Fruit fly (Drosophila melanogaster) whole organism, embryonic: Measurements from ENCODE around the gene CG5510.
A peak's percentile ranks its signal among the peaks of the same experiment; 100 is the strongest.

ENCODE experiments used
- Ada2b ChIP-seq: fragments of 200-800 bp; sonication (Bioruptor generic); IDR thresholded peaks from 2 replicates; pipeline ENCODE4 v1.3.6; 2022; ENCODE audit warnings: missing biosample characterization, missing genetic modification characterization
- CG10959 ChIP-seq: fragments of 200-800 bp; sonication (Bioruptor generic); IDR thresholded peaks from 2 replicates; pipeline ENCODE4 v1.3.6; 2022; ENCODE audit warnings: missing biosample characterization, missing genetic modification characterization
- CG11093 ChIP-seq: fragments of 200-800 bp; sonication (Bioruptor generic); IDR thresholded peaks from 3 replicates; pipeline ENCODE4 v1.3.6; 2022; ENCODE audit warnings: missing biosample characterization, missing genetic modification characterization
- CG11560 ChIP-seq: fragments of 200-800 bp; sonication (Bioruptor generic); IDR thresholded peaks from 3 replicates; pipeline ENCODE4 v1.3.6; 2022; ENCODE audit warnings: missing biosample characterization, missing genetic modification characterization
- CG11696 ChIP-seq: fragments of 200-800 bp; sonication (Bioruptor generic); IDR thresholded peaks from 2 replicates; pipeline ENCODE4 v1.3.6; 2022; ENCODE audit warnings: missing biosample characterization, missing genetic modification characterization
- CG12071 ChIP-seq: fragments of 200-800 bp; sonication (Bioruptor generic); optimal IDR thresholded peaks from 3 replicates; lab custom pipeline; 2018; ENCODE audit warnings: missing biosample characterization, mild to moderate bottlenecking, missing genetic modification characterization
- CG1529 ChIP-seq: fragments of 200-800 bp; sonication (Bioruptor generic); optimal IDR thresholded peaks from 3 replicates; lab custom pipeline; 2018; ENCODE audit warnings: missing biosample characterization, missing genetic modification characterization
- CG1647 ChIP-seq: fragments of 200-800 bp; sonication (Bioruptor generic); optimal IDR thresholded peaks from 3 replicates; lab custom pipeline; 2016; ENCODE audit warnings: missing biosample characterization, missing genetic modification characterization
- CG16779 ChIP-seq: fragments of 200-800 bp; sonication (Bioruptor generic); IDR thresholded peaks from 2 replicates; pipeline ENCODE4 v1.3.6; 2022; ENCODE audit warnings: missing biosample characterization, missing genetic modification characterization
- CG16863 ChIP-seq: fragments of 200-800 bp; sonication (Bioruptor generic); optimal IDR thresholded peaks from 3 replicates; lab custom pipeline; 2016; ENCODE audit warnings: missing biosample characterization, missing genetic modification characterization
- CG17385 ChIP-seq: fragments of 200-800 bp; sonication (Bioruptor generic); optimal IDR thresholded peaks from 3 replicates; lab custom pipeline; 2018; ENCODE audit warnings: missing biosample characterization, mild to moderate bottlenecking, missing genetic modification characterization
- CG32767 ChIP-seq: fragments of 200-800 bp; sonication (Bioruptor generic); IDR thresholded peaks from 2 replicates; pipeline ENCODE4 v1.3.6; 2022; ENCODE audit warnings: missing biosample characterization, missing genetic modification characterization
- CG5953 ChIP-seq: fragments of 200-800 bp; sonication (Bioruptor generic); IDR thresholded peaks from 2 replicates; pipeline ENCODE4 v1.3.6; 2022; ENCODE audit warnings: missing biosample characterization, missing genetic modification characterization
- CG7372 ChIP-seq: fragments of 200-800 bp; sonication (Bioruptor generic); IDR thresholded peaks from 2 replicates; pipeline ENCODE4 v1.3.6; 2022; ENCODE audit warnings: missing biosample characterization, missing genetic modification characterization
- CG7987 ChIP-seq: fragments of 200-800 bp; sonication (Bioruptor generic); optimal IDR thresholded peaks from 2 replicates; lab custom pipeline; 2018; ENCODE audit warnings: missing biosample characterization, mild to moderate bottlenecking, missing genetic modification characterization, moderate library complexity
- CG8290 ChIP-seq, 3 experiments: fragments of 200-800 bp; sonication (Bioruptor generic); optimal IDR thresholded peaks; 2 replicates each; lab custom pipeline; 2016 to 2019; ENCODE audit warnings: missing biosample characterization in 3 of 3, missing genetic modification characterization in 3 of 3, mild to moderate bottlenecking in 2 of 3, moderate library complexity in 1 of 3
- CG9817 ChIP-seq: fragments of 200-800 bp; sonication (Bioruptor generic); optimal IDR thresholded peaks from 2 replicates; lab custom pipeline; 2018; ENCODE audit warnings: missing biosample characterization, mild to moderate bottlenecking, missing genetic modification characterization, moderate library complexity
- CrebB ChIP-seq: fragments of 200-800 bp; sonication (Bioruptor generic); optimal IDR thresholded peaks from 3 replicates; lab custom pipeline; 2018; ENCODE audit warnings: missing biosample characterization, mild to moderate bottlenecking, missing genetic modification characterization
- D19B ChIP-seq: fragments of 200-800 bp; sonication (Bioruptor generic); optimal IDR thresholded peaks from 2 replicates; lab custom pipeline; 2017; ENCODE audit warnings: missing biosample characterization, mild to moderate bottlenecking, missing genetic modification characterization
- Doc3 ChIP-seq: fragments of 200-800 bp; sonication (Bioruptor generic); IDR thresholded peaks from 3 replicates; pipeline ENCODE4 v1.3.6; 2022; ENCODE audit warnings: missing biosample characterization, missing genetic modification characterization; ENCODE audit not compliant: partially characterized antibody
- Elba2 ChIP-seq: fragments of 200-800 bp; sonication (Bioruptor generic); optimal IDR thresholded peaks from 3 replicates; lab custom pipeline; 2016; ENCODE audit warnings: missing biosample characterization, missing genetic modification characterization
- Lim3 ChIP-seq: fragments of 200-800 bp; sonication (Bioruptor generic); IDR thresholded peaks from 2 replicates; pipeline ENCODE4 v1.3.6; 2022; ENCODE audit warnings: missing biosample characterization, missing genetic modification characterization
- NC2α ChIP-seq: fragments of 200-800 bp; sonication (Bioruptor generic); optimal IDR thresholded peaks from 2 replicates; lab custom pipeline; 2016; ENCODE audit warnings: missing biosample characterization, missing genetic modification characterization
- Nf-YA ChIP-seq: fragments of 200-800 bp; sonication (Bioruptor generic); IDR thresholded peaks from 2 replicates; pipeline ENCODE4 v1.3.6; 2022; ENCODE audit warnings: missing biosample characterization, missing genetic modification characterization
- Poxn ChIP-seq: fragments of 200-800 bp; sonication (Bioruptor generic); IDR thresholded peaks from 2 replicates; pipeline ENCODE4 v1.3.6; 2022; ENCODE audit warnings: missing biosample characterization, missing genetic modification characterization
- Sox100B ChIP-seq: fragments of 200-800 bp; sonication (Bioruptor generic); optimal IDR thresholded peaks from 3 replicates; lab custom pipeline; 2018; ENCODE audit warnings: missing biosample characterization, mild to moderate bottlenecking, missing genetic modification characterization
- Sry-δ ChIP-seq: fragments of 200-800 bp; sonication (Bioruptor generic); optimal IDR thresholded peaks from 2 replicates; lab custom pipeline; 2016; ENCODE audit warnings: missing biosample characterization, missing genetic modification characterization
- abd-A ChIP-seq: fragments of 200-800 bp; sonication (Bioruptor generic); optimal IDR thresholded peaks from 3 replicates; lab custom pipeline; 2019; ENCODE audit warnings: missing biosample characterization, mild to moderate bottlenecking, missing genetic modification characterization, moderate library complexity
- az2 ChIP-seq: fragments of 200-800 bp; sonication (Bioruptor generic); optimal IDR thresholded peaks from 3 replicates; lab custom pipeline; 2016; ENCODE audit warnings: missing biosample characterization, missing genetic modification characterization
- chm ChIP-seq: fragments of 200-800 bp; sonication (Bioruptor generic); IDR thresholded peaks from 2 replicates; pipeline ENCODE4 v1.3.6; 2022; ENCODE audit warnings: missing biosample characterization, missing genetic modification characterization
- dmrt99B ChIP-seq: fragments of 200-800 bp; sonication (Bioruptor generic); optimal IDR thresholded peaks from 2 replicates; lab custom pipeline; 2018; ENCODE audit warnings: missing biosample characterization, mild to moderate bottlenecking, missing genetic modification characterization, moderate library complexity
- emc ChIP-seq: fragments of 200-800 bp; sonication (Bioruptor generic); optimal IDR thresholded peaks from 2 replicates; lab custom pipeline; 2016; ENCODE audit warnings: missing biosample characterization, missing genetic modification characterization
- en ChIP-seq: fragments of 200-800 bp; sonication (Bioruptor generic); optimal IDR thresholded peaks from 2 replicates; lab custom pipeline; 2016; ENCODE audit warnings: missing biosample characterization, missing genetic modification characterization
- gce ChIP-seq: fragments of 200-800 bp; sonication (Bioruptor generic); IDR thresholded peaks from 3 replicates; pipeline ENCODE4 v1.3.6; 2022; ENCODE audit warnings: missing biosample characterization, missing genetic modification characterization
- gfzf ChIP-seq: fragments of 200-800 bp; sonication (Bioruptor generic); optimal IDR thresholded peaks from 2 replicates; lab custom pipeline; 2016; ENCODE audit warnings: missing biosample characterization, mild to moderate bottlenecking, missing genetic modification characterization, moderate library complexity
- h ChIP-seq: fragments of >200 bp; optimal IDR thresholded peaks from 2 replicates; lab custom pipeline; 2017
- her ChIP-seq: fragments of 200-800 bp; sonication (Bioruptor generic); optimal IDR thresholded peaks from 2 replicates; lab custom pipeline; 2016; ENCODE audit warnings: missing biosample characterization, missing genetic modification characterization
- hth ChIP-seq: fragments of >200 bp; optimal IDR thresholded peaks from 2 replicates; lab custom pipeline; 2017; ENCODE audit warnings: inconsistent platforms
- lilli ChIP-seq: fragments of 200-800 bp; sonication (Bioruptor generic); optimal IDR thresholded peaks from 3 replicates; lab custom pipeline; 2016; ENCODE audit warnings: missing biosample characterization, missing genetic modification characterization
- lmd ChIP-seq: fragments of 200-800 bp; sonication (Bioruptor generic); IDR thresholded peaks from 2 replicates; pipeline ENCODE4 v1.3.6; 2022; ENCODE audit warnings: missing biosample characterization, missing genetic modification characterization
- mirr ChIP-seq: fragments of 200-800 bp; sonication (Bioruptor generic); optimal IDR thresholded peaks from 3 replicates; lab custom pipeline; 2018; ENCODE audit warnings: missing biosample characterization, mild to moderate bottlenecking, missing genetic modification characterization
- repo ChIP-seq: fragments of 200-800 bp; sonication (Bioruptor generic); optimal IDR thresholded peaks from 2 replicates; lab custom pipeline; 2016; ENCODE audit warnings: missing biosample characterization, missing genetic modification characterization
- shn ChIP-seq: fragments of 200-800 bp; sonication (Bioruptor generic); optimal IDR thresholded peaks from 3 replicates; lab custom pipeline; 2016; ENCODE audit warnings: missing biosample characterization, missing genetic modification characterization
- sisA ChIP-seq: fragments of 200-800 bp; sonication (Bioruptor generic); IDR thresholded peaks from 2 replicates; pipeline ENCODE4 v1.3.6; 2022; ENCODE audit warnings: missing biosample characterization, missing genetic modification characterization
- stc ChIP-seq: fragments of 200-800 bp; sonication (Bioruptor generic); IDR thresholded peaks from 2 replicates; pipeline ENCODE4 v1.3.6; 2022; ENCODE audit warnings: missing biosample characterization, missing genetic modification characterization
- tin ChIP-seq: fragments of 200-800 bp; sonication (Bioruptor generic); optimal IDR thresholded peaks from 3 replicates; lab custom pipeline; 2016; ENCODE audit warnings: missing biosample characterization, missing genetic modification characterization
- trem ChIP-seq: fragments of 200-800 bp; optimal IDR thresholded peaks from 3 replicates; lab custom pipeline; 2019; ENCODE audit warnings: missing biosample characterization, mild to moderate bottlenecking, missing genetic modification characterization, moderate library complexity
- unc-4 ChIP-seq: fragments of 200-800 bp; sonication (Bioruptor generic); IDR thresholded peaks from 2 replicates; pipeline ENCODE4 v1.3.6; 2022; ENCODE audit warnings: missing biosample characterization, missing genetic modification characterization; ENCODE audit not compliant: partially characterized antibody
- zf30C ChIP-seq: fragments of 200-800 bp; sonication (Bioruptor generic); optimal IDR thresholded peaks from 3 replicates; lab custom pipeline; 2018; ENCODE audit warnings: missing biosample characterization, mild to moderate bottlenecking, missing genetic modification characterization
- zfh1 ChIP-seq: fragments of 200-800 bp; sonication (Bioruptor generic); IDR thresholded peaks from 3 replicates; pipeline ENCODE4 v1.3.6; 2022; ENCODE audit warnings: missing biosample characterization, missing genetic modification characterization

The CG5510 gene

DNA sequence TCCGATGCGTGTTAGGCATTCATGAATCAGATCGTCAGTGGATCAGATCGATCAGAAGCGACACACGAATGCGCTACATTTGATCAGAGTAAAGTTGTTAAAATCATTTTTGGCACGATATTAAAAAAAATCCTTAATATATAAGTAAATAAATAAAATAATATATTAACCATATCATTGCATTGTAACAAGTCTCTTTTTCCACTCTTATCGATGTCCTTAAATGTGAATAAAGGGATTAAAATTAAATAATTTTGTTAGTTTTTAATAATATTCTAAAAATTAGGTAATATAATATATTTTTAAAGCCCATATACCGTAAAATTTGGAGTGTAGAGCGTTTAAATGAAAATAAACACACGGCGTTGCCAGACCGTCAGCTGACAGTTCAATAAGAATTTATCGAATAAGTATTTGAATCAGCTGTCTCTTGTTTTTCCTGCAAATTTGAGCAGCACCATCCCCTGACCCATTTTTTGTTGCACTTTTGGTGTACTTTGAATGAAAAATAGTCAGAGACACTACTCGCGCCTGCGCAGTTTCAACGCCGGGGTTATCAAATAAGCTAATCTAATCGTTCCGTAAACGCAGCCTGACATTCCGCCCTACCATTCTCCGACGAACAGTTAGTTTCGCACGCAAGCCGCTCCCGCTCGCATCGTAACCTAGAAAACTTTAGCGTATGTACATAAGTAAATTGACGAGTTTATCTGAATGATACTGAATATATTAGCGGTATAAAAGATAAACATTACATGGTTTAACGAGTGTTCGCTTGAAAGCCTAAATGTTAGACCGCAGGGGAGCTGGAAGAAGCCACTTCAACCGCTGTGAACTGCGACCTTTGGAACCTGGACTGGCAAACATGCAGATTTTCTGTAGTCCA, 17.2 kb downstream of the CG5510 start, which contains the start of the genes p38a and CG6178 (continued):
- peak; percentile 80 for TF ChIP-seq CG1529 (GFP tag; lab: Kevin White, UChicago)
- peak; percentile 94 for TF ChIP-seq CG17385
- TF ChIP-seq shn (GFP tag; lab: Kevin White, UChicago): peak; percentile 68
- peak; percentile 79 for TF ChIP-seq CG16779 (GFP tag; lab: Robert Waterston, UW)
- TF ChIP-seq en: no peak
- peak; percentile 94 for TF ChIP-seq Nf-YA
- peak; percentile 97 for TF ChIP-seq sisA (GFP tag; lab: Robert Waterston, UW)
- TF ChIP-seq Sry-δ (GFP tag; lab: Kevin White, UChicago): peak; percentile 46
- peak; percentile 50 for TF ChIP-seq CG8290 (GFP tag; optimal IDR thresholded peaks at IDR 0.05; lab: Kevin White, UChicago)
- TF ChIP-seq CG8290 (tag; optimal IDR thresholded peaks at IDR 0.05; lab: Kevin White, UChicago): no peak
- TF ChIP-seq lilli (GFP tag; lab: Kevin White, UChicago): peak; percentile 73
- peak; percentile 90 for TF ChIP-seq gce
- TF ChIP-seq trem (tag; lab: Kevin White, UChicago): peak; percentile 93
- TF ChIP-seq her (GFP tag; lab: Kevin White, UChicago): no peak
- no peak for TF ChIP-seq h (lab: Kevin White, UChicago)
- peak; percentile 65; the same call in 1 of the 2 replicates for TF ChIP-seq chm (GFP tag; lab: Robert Waterston, UW)
- TF ChIP-seq stc (GFP tag; lab: Robert Waterston, UW): peak; percentile 97
- TF ChIP-seq Lim3 (GFP tag; lab: Robert Waterston, UW): peak; percentile 94
- TF ChIP-seq unc-4: no peak
- peak; percentile 94 for TF ChIP-seq CG11093
- TF ChIP-seq mirr (GFP tag; lab: Kevin White, UChicago): peak; percentile 84
- TF ChIP-seq CG12071 (GFP tag; lab: Kevin White, UChicago): peak; percentile 85
- no peak for TF ChIP-seq zf30C (GFP tag; lab: Kevin White, UChicago)
- TF ChIP-seq repo (GFP tag; lab: Kevin White, UChicago): no peak
- peak; percentile 74 for TF ChIP-seq CG10959 (GFP tag; lab: Robert Waterston, UW)
- TF ChIP-seq CG7372: peak; percentile 96
- peak; percentile 49 for TF ChIP-seq emc (GFP tag; lab: Kevin White, UChicago)
- peak; percentile 93 for TF ChIP-seq zfh1 (GFP tag; lab: Robert Waterston, UW)
- TF ChIP-seq gfzf (GFP tag; lab: Kevin White, UChicago): no peak
- TF ChIP-seq Poxn (GFP tag; lab: Robert Waterston, UW): peak; percentile 88
- peak; percentile 89 for TF ChIP-seq Elba2 (GFP tag; lab: Kevin White, UChicago)
- TF ChIP-seq az2 (GFP tag; lab: Kevin White, UChicago): peak; percentile 93
- TF ChIP-seq CG11696 (GFP tag; lab: Robert Waterston, UW): peak; percentile 81
- no peak for TF ChIP-seq abd-A (tag; lab: Kevin White, UChicago)
- peak; percentile 82 for TF ChIP-seq CrebB (tag; lab: Kevin White, UChicago)
- peak; percentile 94 for TF ChIP-seq CG5953
- peak; percentile 99 for TF ChIP-seq Sox100B (GFP tag; lab: Kevin White, UChicago)
- TF ChIP-seq Ada2b: peak; percentile 95
- TF ChIP-seq CG1647 (GFP tag; lab: Kevin White, UChicago): peak; percentile 24
- TF ChIP-seq Doc3 (GFP tag; lab: Robert Waterston, UW): no peak
- TF ChIP-seq tin: peak; percentile 92
- TF ChIP-seq D19B (GFP tag; lab: Kevin White, UChicago): peak; percentile 94
- TF ChIP-seq dmrt99B: peak; percentile 99
- TF ChIP-seq CG32767 (GFP tag; lab: Robert Waterston, UW): peak; percentile 98
- no peak for TF ChIP-seq NC2α
- no peak for TF ChIP-seq hth (lab: Kevin White, UChicago)
- peak; percentile 98 for TF ChIP-seq lmd
- TF ChIP-seq CG7987: peak; percentile 89
- TF ChIP-seq CG9817 (tag; lab: Kevin White, UChicago): peak; percentile 98
- TF ChIP-seq CG11560 (tag; lab: Robert Waterston, UW): peak; percentile 96
- TF ChIP-seq CG16863: peak; percentile 28
